Worm (Caenorhabditis elegans): ENCODE data around the gene inx-10.

DNA sequence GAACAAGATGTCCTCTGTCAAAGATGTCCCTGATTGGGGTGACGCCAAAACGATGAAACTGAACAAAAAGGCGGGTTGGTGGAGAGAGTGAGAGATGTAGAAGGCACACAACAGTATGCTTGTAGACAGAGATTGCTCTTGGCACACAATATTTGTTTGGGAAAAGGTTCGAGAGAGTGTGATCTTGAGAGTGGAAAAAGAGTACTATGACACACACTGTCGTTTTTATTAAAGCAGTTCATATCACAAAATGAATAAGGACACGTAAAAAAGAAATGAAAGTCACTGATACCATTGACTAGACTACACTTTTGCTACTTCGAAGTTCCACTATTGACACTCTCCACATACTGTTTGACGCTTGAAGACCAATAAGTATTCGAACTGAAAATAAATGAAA lies 48.2 kb upstream of the inx-10 start:
- TF ChIP-seq ama-1 (optimal IDR thresholded peaks at IDR 0.05): no peak
- TF ChIP-seq ets-7 (tag; optimal IDR thresholded peaks at IDR 0.05): no peak
- no peak for TF ChIP-seq ceh-13 (GFP tag; optimal IDR thresholded peaks at IDR 0.05)
- no peak for TF ChIP-seq tbx-37 (GFP tag; conservative IDR thresholded peaks at IDR 0.05)
- no peak for TF ChIP-seq flt-1 (GFP tag; IDR thresholded peaks at IDR 0.05)
- no peak for TF ChIP-seq hmbx-1 (tag; optimal IDR thresholded peaks at IDR 0.05)
- TF ChIP-seq hmg-4 (GFP tag; optimal IDR thresholded peaks at IDR 0.05): no peak
- TF ChIP-seq hnd-1 (tag; optimal IDR thresholded peaks at IDR 0.05): no peak
- no peak for TF ChIP-seq B0310.2 (tag; optimal IDR thresholded peaks at IDR 0.05)
- TF ChIP-seq pes-1 (GFP tag; IDR thresholded peaks at IDR 0.05): no peak
- TF ChIP-seq tra-4 (tag; optimal IDR thresholded peaks at IDR 0.05): no peak
- TF ChIP-seq ceh-36 (tag; optimal IDR thresholded peaks at IDR 0.05): no peak
